Fruit fly (Drosophila melanogaster) whole organism, embryonic: Measurements from ENCODE around the gene Lsp1alpha.

ENCODE experiments used
- B-H1 ChIP-seq: fragments of 200-800 bp; sonication (Bioruptor generic); IDR thresholded peaks from 3 replicates; pipeline ENCODE4 v1.3.6; 2022; ENCODE audit warnings: missing biosample characterization, missing genetic modification characterization
- BEAF-32 ChIP-seq: fragments of 200-800 bp; sonication (Bioruptor generic); optimal IDR thresholded peaks from 3 replicates; lab custom pipeline; 2017; ENCODE audit warnings: missing biosample characterization, missing genetic modification characterization, mild to moderate bottlenecking, moderate library complexity, missing genetic modification reagents
- C15 ChIP-seq: fragments of 200-800 bp; sonication (Bioruptor generic); IDR thresholded peaks from 3 replicates; pipeline ENCODE4 v1.3.6; 2022; ENCODE audit warnings: missing biosample characterization, missing genetic modification characterization
- CG1024 ChIP-seq: fragments of 200-800 bp; sonication (Bioruptor generic); IDR thresholded peaks from 2 replicates; pipeline ENCODE4 v1.3.6; 2022; ENCODE audit warnings: missing biosample characterization, missing genetic modification characterization
- CG10959 ChIP-seq: fragments of 200-800 bp; sonication (Bioruptor generic); IDR thresholded peaks from 2 replicates; pipeline ENCODE4 v1.3.6; 2022; ENCODE audit warnings: missing biosample characterization, missing genetic modification characterization
- CG11723 ChIP-seq: fragments of 200-800 bp; sonication (Bioruptor generic); optimal IDR thresholded peaks from 2 replicates; lab custom pipeline; 2017; ENCODE audit warnings: missing biosample characterization, mild to moderate bottlenecking, missing genetic modification characterization
- CG12299 ChIP-seq: fragments of 200-800 bp; sonication (Bioruptor generic); optimal IDR thresholded peaks from 2 replicates; lab custom pipeline; 2018; ENCODE audit warnings: missing biosample characterization, mild to moderate bottlenecking, missing genetic modification characterization
- CG1529 ChIP-seq: fragments of 200-800 bp; sonication (Bioruptor generic); optimal IDR thresholded peaks from 3 replicates; lab custom pipeline; 2018; ENCODE audit warnings: missing biosample characterization, missing genetic modification characterization
- CG17829 ChIP-seq: fragments of 200-800 bp; optimal IDR thresholded peaks from 2 replicates; lab custom pipeline; 2019; ENCODE audit warnings: missing biosample characterization, mild to moderate bottlenecking, missing genetic modification characterization, moderate library complexity
- CG2712 ChIP-seq: fragments of 200-800 bp; optimal IDR thresholded peaks from 3 replicates; lab custom pipeline; 2019; ENCODE audit warnings: missing biosample characterization, mild to moderate bottlenecking, missing genetic modification characterization, moderate library complexity
- CG31388 ChIP-seq: fragments of 200-800 bp; sonication (Bioruptor generic); optimal IDR thresholded peaks from 2 replicates; lab custom pipeline; 2016; ENCODE audit warnings: missing biosample characterization, missing genetic modification characterization
- CG34422 ChIP-seq: fragments of 200-800 bp; sonication (Bioruptor generic); IDR thresholded peaks from 3 replicates; pipeline ENCODE4 v1.3.6; 2022; ENCODE audit warnings: missing biosample characterization, missing genetic modification characterization
- CG6254 ChIP-seq: fragments of 200-800 bp; sonication (Bioruptor generic); optimal IDR thresholded peaks from 3 replicates; lab custom pipeline; 2017; ENCODE audit warnings: mild to moderate bottlenecking, missing biosample characterization, missing genetic modification reagents, missing genetic modification characterization
- CG8359 ChIP-seq: fragments of 200-800 bp; sonication (Bioruptor generic); optimal IDR thresholded peaks from 2 replicates; lab custom pipeline; 2017; ENCODE audit warnings: missing biosample characterization, mild to moderate bottlenecking, missing genetic modification characterization, borderline replicate concordance
- CrebB ChIP-seq: fragments of 200-800 bp; sonication (Bioruptor generic); optimal IDR thresholded peaks from 3 replicates; lab custom pipeline; 2018; ENCODE audit warnings: missing biosample characterization, mild to moderate bottlenecking, missing genetic modification characterization
- D19A ChIP-seq: fragments of 200-800 bp; optimal IDR thresholded peaks from 3 replicates; lab custom pipeline; 2019; ENCODE audit warnings: missing biosample characterization, mild to moderate bottlenecking, missing genetic modification characterization, moderate library complexity
- Dfd ChIP-seq, 2 experiments: fragments of >200 bp; optimal IDR thresholded peaks; 2 replicates each; lab custom pipeline; 2017; ENCODE audit warnings: missing biosample characterization in 2 of 2, missing genetic modification characterization in 2 of 2
- HLHmδ ChIP-seq: fragments of 200-800 bp; sonication (Bioruptor generic); optimal IDR thresholded peaks from 2 replicates; lab custom pipeline; 2018; ENCODE audit warnings: missing biosample characterization, mild to moderate bottlenecking, missing genetic modification characterization, moderate library complexity
- Hand ChIP-seq: fragments of 200-800 bp; sonication (Bioruptor generic); optimal IDR thresholded peaks from 2 replicates; lab custom pipeline; 2017; ENCODE audit warnings: mild to moderate bottlenecking, missing biosample characterization, missing genetic modification reagents, missing genetic modification characterization
- Hey ChIP-seq: fragments of 200-800 bp; sonication (Bioruptor generic); optimal IDR thresholded peaks from 3 replicates; lab custom pipeline; 2018; ENCODE audit warnings: missing biosample characterization, mild to moderate bottlenecking, missing genetic modification characterization
- Meics ChIP-seq: fragments of 200-800 bp; sonication (Bioruptor generic); optimal IDR thresholded peaks from 2 replicates; lab custom pipeline; 2017; ENCODE audit warnings: missing biosample characterization, mild to moderate bottlenecking, missing genetic modification characterization
- Scr ChIP-seq: fragments of 200-800 bp; sonication (Bioruptor generic); IDR thresholded peaks from 2 replicates; pipeline ENCODE4 v1.3.6; 2022; ENCODE audit warnings: missing biosample characterization, missing genetic modification characterization; ENCODE audit not compliant: partially characterized antibody
- ab ChIP-seq: fragments of 200-800 bp; sonication (Bioruptor generic); optimal IDR thresholded peaks from 2 replicates; lab custom pipeline; 2016; ENCODE audit warnings: missing biosample characterization, missing genetic modification characterization
- chif ChIP-seq, 2 experiments: fragments of 200-800 bp; sonication (Bioruptor generic); optimal IDR thresholded peaks; 3 replicates each; lab custom pipeline; 2016; ENCODE audit warnings: missing biosample characterization in 2 of 2, missing genetic modification characterization in 2 of 2
- dmrt99B ChIP-seq: fragments of 200-800 bp; sonication (Bioruptor generic); optimal IDR thresholded peaks from 2 replicates; lab custom pipeline; 2018; ENCODE audit warnings: missing biosample characterization, mild to moderate bottlenecking, missing genetic modification characterization, moderate library complexity
- dysf ChIP-seq: fragments of 200-800 bp; sonication (Bioruptor generic); IDR thresholded peaks from 3 replicates; pipeline ENCODE4 v1.3.6; 2022; ENCODE audit warnings: missing biosample characterization, missing genetic modification characterization
- emc ChIP-seq: fragments of 200-800 bp; sonication (Bioruptor generic); optimal IDR thresholded peaks from 2 replicates; lab custom pipeline; 2016; ENCODE audit warnings: missing biosample characterization, missing genetic modification characterization
- ems ChIP-seq: fragments of 200-800 bp; sonication (Bioruptor generic); optimal IDR thresholded peaks from 3 replicates; lab custom pipeline; 2016; ENCODE audit warnings: missing biosample characterization, missing genetic modification characterization
- esg ChIP-seq: fragments of 200-800 bp; sonication (Bioruptor generic); conservative IDR thresholded peaks from 2 replicates; pipeline ENCODE4 v1.3.6; 2022; ENCODE audit warnings: missing biosample characterization, missing genetic modification characterization
- eyg ChIP-seq: fragments of 200-800 bp; sonication (Bioruptor generic); optimal IDR thresholded peaks from 3 replicates; lab custom pipeline; 2016; ENCODE audit warnings: missing biosample characterization, missing genetic modification characterization
- grn ChIP-seq: fragments of 200-800 bp; sonication (Bioruptor generic); optimal IDR thresholded peaks from 3 replicates; lab custom pipeline; 2017; ENCODE audit warnings: missing biosample characterization, missing genetic modification characterization
- ham ChIP-seq: fragments of 200-800 bp; sonication (Bioruptor generic); IDR thresholded peaks from 2 replicates; pipeline ENCODE4 v1.3.6; 2022; ENCODE audit warnings: missing biosample characterization, missing genetic modification characterization
- hb ChIP-seq: fragments of 200-800 bp; sonication (Bioruptor generic); IDR thresholded peaks from 3 replicates; pipeline ENCODE4 v1.3.6; 2022; ENCODE audit warnings: missing biosample characterization, missing genetic modification characterization; ENCODE audit not compliant: partially characterized antibody
- lmd ChIP-seq: fragments of 200-800 bp; sonication (Bioruptor generic); IDR thresholded peaks from 2 replicates; pipeline ENCODE4 v1.3.6; 2022; ENCODE audit warnings: missing biosample characterization, missing genetic modification characterization
- lola ChIP-seq, 3 experiments: fragments of >200 bp in 2 of 3; fragments of 200-800 bp in 1 of 3; sonication (Bioruptor generic) in 1 of 3; optimal IDR thresholded peaks; 2 replicates each; lab custom pipeline; 2017 to 2019; ENCODE audit warnings: missing biosample characterization in 3 of 3, missing genetic modification characterization in 3 of 3, mild to moderate bottlenecking in 1 of 3, moderate library complexity in 1 of 3
- lov ChIP-seq, 2 experiments: fragments of 200-800 bp in 1 of 2; fragments of >200 bp in 1 of 2; sonication (Bioruptor generic) in 1 of 2; IDR thresholded peaks in 1 of 2; optimal IDR thresholded peaks in 1 of 2; 2 replicates in 1 of 2; 3 replicates in 1 of 2; pipeline versions ENCODE4 v1.3.6 to Lab custom; 2017 to 2022; ENCODE audit warnings: missing biosample characterization in 1 of 2, missing genetic modification characterization in 1 of 2
- onecut ChIP-seq: fragments of 200-800 bp; sonication (Bioruptor generic); IDR thresholded peaks from 2 replicates; pipeline ENCODE4 v1.3.6; 2022; ENCODE audit warnings: missing biosample characterization, missing genetic modification characterization
- prd ChIP-seq, 3 experiments: fragments of >200 bp in 2 of 3; fragments of 200-800 bp in 1 of 3; sonication (Bioruptor generic) in 1 of 3; optimal IDR thresholded peaks in 2 of 3; IDR thresholded peaks in 1 of 3; 2 replicates in 2 of 3; 3 replicates in 1 of 3; pipeline versions ENCODE4 v1.3.6 to Lab custom; 2017 to 2022; ENCODE audit warnings: missing biosample characterization in 1 of 3, missing genetic modification characterization in 1 of 3
- pum ChIP-seq: fragments of 200-800 bp; sonication (Bioruptor generic); optimal IDR thresholded peaks from 2 replicates; lab custom pipeline; 2016; ENCODE audit warnings: missing biosample characterization, missing genetic modification characterization
- repo ChIP-seq: fragments of 200-800 bp; sonication (Bioruptor generic); optimal IDR thresholded peaks from 2 replicates; lab custom pipeline; 2016; ENCODE audit warnings: missing biosample characterization, missing genetic modification characterization
- sens-2 ChIP-seq: fragments of 200-800 bp; sonication (Bioruptor generic); IDR thresholded peaks from 2 replicates; pipeline ENCODE4 v1.3.6; 2022; ENCODE audit warnings: missing biosample characterization, missing genetic modification characterization
- slbo ChIP-seq: fragments of 200-800 bp; sonication (Bioruptor generic); IDR thresholded peaks from 2 replicates; pipeline ENCODE4 v1.3.6; 2022; ENCODE audit warnings: missing biosample characterization, missing genetic modification characterization
- stc ChIP-seq: fragments of 200-800 bp; sonication (Bioruptor generic); IDR thresholded peaks from 2 replicates; pipeline ENCODE4 v1.3.6; 2022; ENCODE audit warnings: missing biosample characterization, missing genetic modification characterization
- sug ChIP-seq: fragments of 200-800 bp; optimal IDR thresholded peaks from 2 replicates; lab custom pipeline; 2019; ENCODE audit warnings: missing biosample characterization, mild to moderate bottlenecking, missing genetic modification characterization, moderate library complexity
- tio ChIP-seq: fragments of 200-800 bp; sonication (Bioruptor generic); optimal IDR thresholded peaks from 2 replicates; lab custom pipeline; 2017; ENCODE audit warnings: missing biosample characterization, missing genetic modification characterization, inconsistent platforms
- tll ChIP-seq, 2 experiments: fragments of 200-800 bp in 1 of 2; fragments of >200 bp in 1 of 2; sonication (Bioruptor generic) in 1 of 2; optimal IDR thresholded peaks; 2 replicates each; lab custom pipeline; 2017 to 2019; ENCODE audit warnings: missing biosample characterization in 2 of 2, missing genetic modification characterization in 2 of 2, mild to moderate bottlenecking in 1 of 2, moderate library complexity in 1 of 2
- toy ChIP-seq: fragments of 200-800 bp; sonication (Bioruptor generic); IDR thresholded peaks from 2 replicates; pipeline ENCODE4 v1.3.6; 2022; ENCODE audit warnings: missing biosample characterization, missing genetic modification characterization
- wdn ChIP-seq: fragments of 200-800 bp; sonication (Bioruptor generic); IDR thresholded peaks from 2 replicates; pipeline ENCODE4 v1.3.6; 2022; ENCODE audit warnings: missing biosample characterization, missing genetic modification characterization
- zfh1 ChIP-seq: fragments of 200-800 bp; sonication (Bioruptor generic); IDR thresholded peaks from 3 replicates; pipeline ENCODE4 v1.3.6; 2022; ENCODE audit warnings: missing biosample characterization, missing genetic modification characterization

Lsp1alpha gene

DNA sequence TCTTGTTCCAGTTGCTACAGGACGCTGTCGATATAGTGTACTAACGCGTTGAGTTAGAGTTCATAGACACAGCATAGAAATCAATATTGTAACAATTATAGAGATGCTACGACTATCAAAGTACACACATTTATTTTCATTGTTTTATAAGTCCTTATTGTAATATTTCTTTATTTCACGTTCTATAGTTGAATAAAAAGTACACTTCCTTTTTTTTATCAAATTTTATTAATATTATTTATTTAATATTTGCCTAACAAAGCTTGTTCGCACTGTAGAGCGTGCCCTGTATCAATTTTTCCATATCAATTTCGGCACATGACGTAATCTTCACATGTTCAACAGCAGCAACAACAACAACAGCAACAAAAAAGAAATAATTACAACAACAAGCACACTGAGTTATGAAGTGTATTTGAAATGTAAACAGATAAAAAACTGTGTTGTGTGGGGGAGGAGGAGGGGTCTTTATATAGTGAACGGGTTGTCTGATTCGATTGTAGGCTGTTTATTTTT lies 16.1 kb upstream of the Lsp1alpha start (continued):
- peak; percentile 66 for TF ChIP-seq B-H1 (GFP tag; lab: Robert Waterston, UW)
- TF ChIP-seq sens-2 = peak; percentile 47; the same call in 1 of the 2 replicates
- peak; percentile 6 for TF ChIP-seq CrebB (tag; lab: Kevin White, UChicago)
- TF ChIP-seq D19A (tag; lab: Kevin White, UChicago) = peak; percentile 82
- TF ChIP-seq ab (GFP tag; lab: Kevin White, UChicago) = no peak
- TF ChIP-seq grn (GFP tag; lab: Kevin White, UChicago) = no peak
- TF ChIP-seq CG31388 (GFP tag; lab: Kevin White, UChicago) = no peak
- TF ChIP-seq pum = no peak
- TF ChIP-seq CG2712 (tag; lab: Kevin White, UChicago) = peak; percentile 88
- TF ChIP-seq Hand = peak; percentile 72
- TF ChIP-seq slbo (GFP tag; lab: Robert Waterston, UW) = peak; percentile 74
- TF ChIP-seq chif (GFP tag; optimal IDR thresholded peaks at IDR 0.05; lab: Kevin White, UChicago) = peak in 1 of 2 experiments; percentile 26
- TF ChIP-seq ems = peak; percentile 16
- TF ChIP-seq CG12299 (tag; lab: Kevin White, UChicago) = peak; percentile 73
- peak; percentile 69 for TF ChIP-seq stc (GFP tag; lab: Robert Waterston, UW)
- peak; percentile 84 for TF ChIP-seq Meics (GFP tag; lab: Kevin White, UChicago)
- TF ChIP-seq emc (GFP tag; lab: Kevin White, UChicago) = no peak
- peak; percentile 41; the same call in 2 of the 3 replicates for TF ChIP-seq CG34422
- peak; percentile 65 for TF ChIP-seq CG6254 (GFP tag; lab: Kevin White, UChicago)
- no peak for TF ChIP-seq Dfd (GFP tag; optimal IDR thresholded peaks at IDR 0.05; lab: Kevin White, UChicago)
- peak in 1 of 3 experiments; percentile 75 for TF ChIP-seq lola (GFP tag; optimal IDR thresholded peaks at IDR 0.05; lab: Kevin White, UChicago)
- no peak for TF ChIP-seq lov (optimal IDR thresholded peaks at IDR 0.05; lab: Kevin White, UChicago)
- TF ChIP-seq lov (GFP tag; IDR thresholded peaks at IDR 0.05; lab: Robert Waterston, UW) = no peak
- no peak for TF ChIP-seq tll (GFP tag; optimal IDR thresholded peaks at IDR 0.05; lab: Kevin White, UChicago)
- no peak for TF ChIP-seq eyg
- 0 out of 3 replicates have a peak, but pooled peaks have one; percentile 39 for TF ChIP-seq zfh1
- no peak for TF ChIP-seq Hey (tag; lab: Kevin White, UChicago)
- TF ChIP-seq dmrt99B (tag; lab: Kevin White, UChicago) = peak; percentile 86
- TF ChIP-seq wdn (GFP tag; lab: Robert Waterston, UW) = no peak
- TF ChIP-seq C15 (GFP tag; lab: Robert Waterston, UW) = no peak
- no peak for TF ChIP-seq hb (GFP tag; lab: Robert Waterston, UW)
- peak; percentile 78 for TF ChIP-seq esg (GFP tag; lab: Robert Waterston, UW)
- TF ChIP-seq CG11723 (GFP tag; lab: Kevin White, UChicago) = peak; percentile 51
- no peak for TF ChIP-seq prd (optimal IDR thresholded peaks at IDR 0.05; lab: Kevin White, UChicago)
- TF ChIP-seq prd (GFP tag; IDR thresholded peaks at IDR 0.05; lab: Robert Waterston, UW) = peak; percentile 78
- peak; percentile 91 for TF ChIP-seq dysf
- TF ChIP-seq onecut (GFP tag; lab: Robert Waterston, UW) = 0 out of 2 replicates have a peak, but pooled peaks have one; percentile 30
- no peak for TF ChIP-seq CG1024 (GFP tag; lab: Robert Waterston, UW)
- peak; percentile 86 for TF ChIP-seq CG17829
- TF ChIP-seq BEAF-32 (GFP tag; lab: Kevin White, UChicago) = no peak
- peak; percentile 48 for TF ChIP-seq CG1529 (GFP tag; lab: Kevin White, UChicago)
- TF ChIP-seq sug (tag; lab: Kevin White, UChicago) = peak; percentile 83
- TF ChIP-seq Scr (GFP tag; lab: Robert Waterston, UW) = no peak
- peak; percentile 50 for TF ChIP-seq CG8359
- peak; percentile 72 for TF ChIP-seq tio (GFP tag; lab: Kevin White, UChicago)
- TF ChIP-seq repo (GFP tag; lab: Kevin White, UChicago) = no peak
- TF ChIP-seq toy (GFP tag; lab: Robert Waterston, UW) = 0 out of 2 replicates have a peak, but pooled peaks have one; percentile 19
- peak; percentile 47; the same call in 1 of the 2 replicates for TF ChIP-seq CG10959 (GFP tag; lab: Robert Waterston, UW)
- no peak for TF ChIP-seq HLHmδ (GFP tag; lab: Kevin White, UChicago)
- TF ChIP-seq lmd (GFP tag; lab: Robert Waterston, UW) = peak; percentile 78
- no peak for TF ChIP-seq ham (GFP tag; lab: Robert Waterston, UW)
